Worm (Caenorhabditis elegans) whole organism, young adult: ENCODE results near the gene T01G6.1.

Experiments
- F10E7.11 ChIP-seq: sonication (generic microtip); optimal IDR thresholded peaks from 2 replicates; lab custom pipeline; 2017; ENCODE audit warnings: mild to moderate bottlenecking, missing genetic modification characterization, moderate library complexity, missing compliant biosample characterization
- F37B4.10 ChIP-seq: fragments of 200-800 bp; sonication (Bioruptor generic); IDR thresholded peaks from 2 replicates; pipeline ENCODE4 v1.3.6; 2022; ENCODE audit warnings: missing genetic modification characterization, missing compliant biosample characterization
- T07F8.4 ChIP-seq: sonication (generic microtip); optimal IDR thresholded peaks from 2 replicates; lab custom pipeline; 2016; ENCODE audit warnings: mild to moderate bottlenecking, missing genetic modification characterization, moderate library complexity, missing compliant biosample characterization
- akir-1 ChIP-seq: fragments of 200-800 bp; sonication (Bioruptor generic); optimal IDR thresholded peaks from 2 replicates; lab custom pipeline; 2018; ENCODE audit warnings: mild to moderate bottlenecking, missing genetic modification characterization, moderate library complexity, missing compliant biosample characterization
- aptf-3 ChIP-seq: fragments of 200-800 bp; sonication (Bioruptor generic); IDR thresholded peaks from 2 replicates; pipeline ENCODE4 v1.3.6; 2022; ENCODE audit warnings: missing genetic modification characterization, missing compliant biosample characterization
- atf-7 ChIP-seq: sonication (generic microtip); optimal IDR thresholded peaks from 2 replicates; lab custom pipeline; 2017; ENCODE audit warnings: mild to moderate bottlenecking, missing genetic modification characterization, missing compliant biosample characterization
- athp-1 ChIP-seq: sonication (generic microtip); optimal IDR thresholded peaks from 2 replicates; lab custom pipeline; 2017; ENCODE audit warnings: mild to moderate bottlenecking, missing genetic modification characterization, missing compliant biosample characterization
- attf-6 ChIP-seq: fragments of 200-800 bp; sonication (Bioruptor generic); IDR thresholded peaks from 2 replicates; pipeline ENCODE4 v1.3.6; 2022; ENCODE audit warnings: missing genetic modification reagents, missing genetic modification characterization, missing compliant biosample characterization
- cebp-2 ChIP-seq: fragments of 200-800 bp; sonication (Bioruptor generic); IDR thresholded peaks from 2 replicates; pipeline ENCODE4 v1.3.6; 2022; ENCODE audit warnings: missing genetic modification characterization, missing compliant biosample characterization
- ceh-27 ChIP-seq: fragments of 200-800 bp; sonication (Bioruptor generic); optimal IDR thresholded peaks from 2 replicates; lab custom pipeline; 2018; ENCODE audit warnings: mild to moderate bottlenecking, missing genetic modification characterization, moderate library complexity, missing compliant biosample characterization
- efl-1 ChIP-seq: fragments of 150-350 bp; optimal IDR thresholded peaks from 2 replicates; lab custom pipeline; 2014; ENCODE audit warnings: missing biosample characterization, missing genetic modification reagents, missing genetic modification characterization
- ekl-4 ChIP-seq: fragments of 200-800 bp; sonication (Bioruptor generic); IDR thresholded peaks from 2 replicates; pipeline ENCODE4 v1.3.6; 2022; ENCODE audit warnings: missing genetic modification reagents, missing genetic modification characterization, missing compliant biosample characterization
- ets-4 ChIP-seq: fragments of 200-800 bp; sonication (Bioruptor generic); optimal IDR thresholded peaks from 2 replicates; lab custom pipeline; 2018; ENCODE audit warnings: mild to moderate bottlenecking, missing genetic modification characterization, missing compliant biosample characterization
- hlh-12 ChIP-seq: sonication (generic microtip); optimal IDR thresholded peaks from 2 replicates; lab custom pipeline; 2016; ENCODE audit warnings: missing genetic modification characterization, missing compliant biosample characterization
- hmg-1.2 ChIP-seq: fragments of 200-800 bp; sonication (Bioruptor generic); IDR thresholded peaks from 2 replicates; pipeline ENCODE4 v1.3.6; 2022; ENCODE audit warnings: missing genetic modification reagents, missing genetic modification characterization, missing compliant biosample characterization
- hrde-1 ChIP-seq: sonication (generic microtip); optimal IDR thresholded peaks from 2 replicates; lab custom pipeline; 2016; ENCODE audit warnings: missing genetic modification characterization, mild to moderate bottlenecking, missing compliant biosample characterization, moderate library complexity, missing genotype, missing genetic modification reagents, borderline replicate concordance
- lin-26 ChIP-seq: fragments of 200-800 bp; sonication (Bioruptor generic); IDR thresholded peaks from 2 replicates; pipeline ENCODE4 v1.3.6; 2022; ENCODE audit warnings: missing genetic modification reagents, missing genetic modification characterization, missing compliant biosample characterization
- lsy-27 ChIP-seq: sonication (generic microtip); optimal IDR thresholded peaks from 2 replicates; lab custom pipeline; 2017; ENCODE audit warnings: missing genetic modification characterization, mild to moderate bottlenecking, missing compliant biosample characterization, antibody characterized with exemption, missing genotype, borderline replicate concordance; ENCODE audit not compliant: insufficient read depth
- madf-3 ChIP-seq: fragments of 200-800 bp; sonication (Bioruptor generic); IDR thresholded peaks from 2 replicates; pipeline ENCODE4 v1.3.6; 2022; ENCODE audit warnings: missing genetic modification reagents, missing genetic modification characterization, missing compliant biosample characterization
- nhr-80 ChIP-seq: sonication (generic microtip); optimal IDR thresholded peaks from 2 replicates; lab custom pipeline; 2016; ENCODE audit warnings: missing genetic modification characterization, missing compliant biosample characterization
- rec-8 ChIP-seq, 2 experiments: sonication (generic microtip); optimal IDR thresholded peaks; 2 replicates each; lab custom pipeline; 2016; ENCODE audit warnings: mild to moderate bottlenecking in 2 of 2, missing genetic modification characterization in 2 of 2, missing genetic modification reagents in 2 of 2, missing genotype in 2 of 2, missing biosample characterization in 1 of 2, missing compliant biosample characterization in 1 of 2, moderate library complexity in 1 of 2
- sea-2 ChIP-seq: fragments of 200-800 bp; sonication (Bioruptor generic); IDR thresholded peaks from 2 replicates; pipeline ENCODE4 v1.3.6; 2022; ENCODE audit warnings: missing genetic modification characterization, missing compliant biosample characterization
- snpc-1.3 ChIP-seq: sonication (generic microtip); optimal IDR thresholded peaks from 2 replicates; lab custom pipeline; 2017; ENCODE audit warnings: missing genetic modification characterization, mild to moderate bottlenecking, missing compliant biosample characterization, antibody characterized with exemption, moderate library complexity, missing genotype, missing genetic modification reagents; ENCODE audit not compliant: insufficient read depth
- snpc-3.4 ChIP-seq: sonication (generic microtip); optimal IDR thresholded peaks from 2 replicates; lab custom pipeline; 2017; ENCODE audit warnings: missing genetic modification characterization, mild to moderate bottlenecking, missing compliant biosample characterization, antibody characterized with exemption, moderate library complexity, missing genotype, missing genetic modification reagents
- snpc-4 ChIP-seq, 5 experiments: fragments of 150-350 bp in 1 of 5; sonication (generic microtip) in 4 of 5; optimal IDR thresholded peaks; 2 replicates each; lab custom pipeline; 2014 to 2018; ENCODE audit warnings: missing genetic modification characterization in 5 of 5, missing biosample characterization in 3 of 5, antibody characterized with exemption in 2 of 5, mild to moderate bottlenecking in 2 of 5, missing compliant biosample characterization in 2 of 5, missing genotype in 2 of 5, moderate library complexity in 2 of 5, missing genetic modification reagents in 1 of 5
- somi-1 ChIP-seq: fragments of 200-800 bp; sonication (Bioruptor generic); optimal IDR thresholded peaks from 2 replicates; lab custom pipeline; 2018; ENCODE audit warnings: mild to moderate bottlenecking, missing genetic modification characterization, missing compliant biosample characterization
- ztf-18 ChIP-seq: sonication (generic microtip); optimal IDR thresholded peaks from 2 replicates; lab custom pipeline; 2016; ENCODE audit warnings: missing genotype, mild to moderate bottlenecking, missing genetic modification characterization, missing compliant biosample characterization
- ztf-3 ChIP-seq: fragments of 200-800 bp; sonication (Bioruptor generic); optimal IDR thresholded peaks from 2 replicates; lab custom pipeline; 2018; ENCODE audit warnings: mild to moderate bottlenecking, missing genetic modification characterization, missing compliant biosample characterization

T01G6.1 gene

DNA sequence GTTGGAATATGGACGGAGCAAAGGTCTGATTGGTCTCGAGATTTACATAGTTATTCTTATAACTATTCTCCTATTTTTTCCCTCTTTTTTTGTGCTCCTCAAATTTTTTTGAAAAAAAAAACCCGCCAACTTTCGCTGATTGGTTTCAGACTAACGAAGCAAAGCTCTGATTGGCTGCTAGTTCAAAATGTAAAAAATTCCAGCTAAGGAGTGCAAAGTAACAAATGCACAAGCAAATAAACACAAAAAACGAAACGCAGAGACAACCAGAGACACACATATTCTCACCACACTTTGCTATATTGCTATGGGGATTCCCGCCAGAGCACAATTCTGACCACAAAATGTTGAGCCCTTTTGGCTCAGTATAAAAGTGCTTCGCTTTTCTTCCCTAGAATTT lies at the start of gene T01G6.1:
Gene T01G6.1, plus strand, starts transcription at position 301 of the 400 bp plus-strand sequence.
- TF ChIP-seq ets-4: no peak
- TF ChIP-seq, all 124 proteins: peak for 0

DNA sequence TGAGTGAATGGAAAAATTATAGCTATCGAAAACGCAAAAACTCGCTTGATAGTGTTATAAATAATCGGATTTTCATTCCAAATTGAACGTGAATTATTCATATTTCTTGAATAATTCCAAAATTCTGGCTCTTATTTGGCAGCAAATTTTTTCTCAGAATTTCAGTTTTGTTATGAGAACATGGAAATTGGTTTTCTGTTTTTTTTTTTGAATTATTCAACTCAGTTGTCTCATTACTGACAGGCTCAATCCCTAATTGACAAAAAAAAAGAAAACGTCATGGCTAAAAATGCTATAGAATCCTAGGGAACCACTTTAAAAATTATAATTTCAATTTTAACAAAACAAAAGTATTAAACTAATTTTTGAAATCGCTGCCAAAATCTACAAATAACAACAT lies 48.4 kb upstream of the T01G6.1 start, which contains the start of gene srh-35:
Gene srh-35, minus strand, starts transcription at position 101 of the 400 bp plus-strand sequence.
- no peak for TF ChIP-seq ekl-4
- no peak for TF ChIP-seq athp-1
- TF ChIP-seq sea-2 (GFP tag; lab: Robert Waterston, UW): no peak

DNA sequence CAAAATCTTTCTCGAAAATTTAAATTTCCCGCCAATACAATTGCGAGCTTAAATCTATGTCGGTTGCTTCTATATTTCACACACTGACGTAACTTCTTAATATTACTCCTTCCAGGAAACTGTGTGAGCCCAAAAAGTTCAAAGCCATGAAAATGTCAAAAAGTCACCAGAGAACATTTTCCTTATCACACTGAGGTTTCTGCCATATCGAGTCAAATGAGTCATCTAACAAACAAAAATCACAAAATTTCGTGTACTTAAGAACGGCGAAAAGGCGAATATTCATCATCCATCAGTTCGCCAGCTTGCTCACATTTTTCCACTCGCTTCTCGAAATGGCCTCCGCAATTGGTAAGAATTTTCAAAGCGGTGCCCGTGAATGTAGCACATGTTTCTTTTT lies 47.8 kb upstream of the T01G6.1 start, which contains the start of gene M02H5.8:
Gene M02H5.8, plus strand, starts transcription at position 297 of the 400 bp plus-strand sequence.
- no peak for TF ChIP-seq atf-7 (tag; lab: Kevin White, UChicago)
- TF ChIP-seq snpc-3.4 (tag; lab: Kevin White, UChicago): no peak
- TF ChIP-seq rec-8 (tag; optimal IDR thresholded peaks at IDR 0.05; lab: Kevin White, UChicago): no peak
- TF ChIP-seq nhr-80: peak; percentile 72
- TF ChIP-seq F37B4.10 (GFP tag; lab: Robert Waterston, UW): no peak

- peak; percentile 15; the same call in 1 of the 2 replicates for TF ChIP-seq hmg-1.2 (GFP tag; lab: Robert Waterston, UW)
- TF ChIP-seq attf-6: no peak
Measured at ce11 chrV:450757-451501, 46.6 kb upstream of the T01G6.1 start, which contains the start of gene nhr-123. nhr-123 (plus strand) TSS chrV:451451.

ce11 chrV:453569-453968 lies 43.9 kb upstream of the T01G6.1 start, which contains the start of gene nhr-98:
nhr-98 (plus strand) TSS chrV:453869.
- no peak for TF ChIP-seq T07F8.4 (tag; lab: Kevin White, UChicago)
- no peak for TF ChIP-seq ztf-18 (tag; lab: Kevin White, UChicago)
- no peak for TF ChIP-seq ceh-27
- no peak for TF ChIP-seq madf-3 (GFP tag; lab: Robert Waterston, UW)
- no peak for TF ChIP-seq attf-6
- no peak for TF ChIP-seq snpc-3.4 (tag; lab: Kevin White, UChicago)
- TF ChIP-seq somi-1 (GFP tag; lab: Kevin White, UChicago): no peak
- no peak for TF ChIP-seq snpc-1.3 (tag; lab: Kevin White, UChicago)
- no peak for TF ChIP-seq F10E7.11
- TF ChIP-seq hrde-1 (tag; lab: Kevin White, UChicago): no peak
- no peak for TF ChIP-seq akir-1 (GFP tag; lab: Kevin White, UChicago)
- no peak for TF ChIP-seq ztf-3 (GFP tag; lab: Kevin White, UChicago)
- no peak for TF ChIP-seq hlh-12 (tag; lab: Kevin White, UChicago)
- TF ChIP-seq lsy-27 (tag; lab: Kevin White, UChicago): no peak
- TF ChIP-seq hmg-1.2 (GFP tag; lab: Robert Waterston, UW): no peak
- no peak for TF ChIP-seq lin-26 (GFP tag; lab: Robert Waterston, UW)
- no peak for TF ChIP-seq snpc-4 (GFP tag; optimal IDR thresholded peaks at IDR 0.05; lab: Kevin White, UChicago)
- TF ChIP-seq snpc-4 (tag; optimal IDR thresholded peaks at IDR 0.05; lab: Kevin White, UChicago): no peak
- no peak for TF ChIP-seq aptf-3
- no peak for TF ChIP-seq cebp-2
- TF ChIP-seq efl-1: no peak
- TF ChIP-seq, all 124 proteins: peak for 0
